Fruit fly (Drosophila melanogaster) Kc167 (cell line): ENCODE measurements around the gene spn-D.

ENCODE experiments used
- h ChIP-seq: fragments of >200 bp; optimal IDR thresholded peaks from 3 replicates; lab custom pipeline; 2018; ENCODE audit warnings: missing external identifiers
- psq ChIP-seq: fragments of >200 bp; optimal IDR thresholded peaks from 2 replicates; lab custom pipeline; 2017; ENCODE audit warnings: missing external identifiers
- ttk ChIP-seq: sonication (Bioruptor generic); optimal IDR thresholded peaks from 2 replicates; lab custom pipeline; 2017; ENCODE audit warnings: missing external identifiers

dm6 chr3R:27133992-27134391 lies 31.5 kb upstream of the spn-D start:
- TF ChIP-seq psq (lab: Kevin White, UChicago) (no peak), h (no peak), ttk (lab: Kevin White, UChicago) (no peak)
